Worm (Caenorhabditis elegans) whole organism, early embryonic: Measurements from ENCODE around the gene nspd-4.

Experiments used
- B0310.2 ChIP-seq: sonication (generic microtip); optimal IDR thresholded peaks from 2 replicates; lab custom pipeline; 2016; ENCODE audit warnings: mild to moderate bottlenecking, missing genetic modification characterization, missing compliant biosample characterization
- aly-1 ChIP-seq: sonication (generic microtip); optimal IDR thresholded peaks from 2 replicates; lab custom pipeline; 2016; ENCODE audit warnings: missing genetic modification characterization, missing compliant biosample characterization
- ama-1 ChIP-seq: fragments of 150-350 bp; optimal IDR thresholded peaks from 2 replicates; lab custom pipeline; 2014
- ceh-13 ChIP-seq: fragments of 200-800 bp; sonication (Bioruptor generic); optimal IDR thresholded peaks from 2 replicates; lab custom pipeline; 2018; ENCODE audit warnings: mild to moderate bottlenecking, missing genetic modification characterization, missing compliant biosample characterization
- ceh-36 ChIP-seq: sonication (generic microtip); optimal IDR thresholded peaks from 2 replicates; lab custom pipeline; 2016; ENCODE audit warnings: missing genetic modification characterization, inconsistent platforms, missing compliant biosample characterization
- flt-1 ChIP-seq: fragments of 200-800 bp; sonication (Bioruptor generic); IDR thresholded peaks from 2 replicates; pipeline ENCODE4 v1.3.6; 2022; ENCODE audit warnings: missing genetic modification characterization, missing compliant biosample characterization
- hmbx-1 ChIP-seq: sonication (generic microtip); optimal IDR thresholded peaks from 2 replicates; lab custom pipeline; 2016; ENCODE audit warnings: mild to moderate bottlenecking, missing genetic modification characterization, missing compliant biosample characterization
- hmg-4 ChIP-seq: fragments of 200-800 bp; sonication (Bioruptor generic); optimal IDR thresholded peaks from 2 replicates; lab custom pipeline; 2018; ENCODE audit warnings: mild to moderate bottlenecking, missing genetic modification characterization, missing compliant biosample characterization
- hnd-1 ChIP-seq: sonication (generic microtip); optimal IDR thresholded peaks from 2 replicates; lab custom pipeline; 2016; ENCODE audit warnings: missing genetic modification characterization, missing compliant biosample characterization
- pes-1 ChIP-seq: fragments of 200-800 bp; sonication (Bioruptor generic); IDR thresholded peaks from 2 replicates; pipeline ENCODE4 v1.3.6; 2022; ENCODE audit warnings: missing genetic modification reagents, missing genetic modification characterization, missing compliant biosample characterization
- scrt-1 ChIP-seq: fragments of 200-800 bp; sonication (Bioruptor generic); IDR thresholded peaks from 2 replicates; pipeline ENCODE4 v1.3.6; 2022; ENCODE audit warnings: missing genetic modification characterization, missing compliant biosample characterization
- sea-1 ChIP-seq: fragments of 200-800 bp; sonication (Bioruptor generic); conservative IDR thresholded peaks from 2 replicates; pipeline ENCODE4 v1.3.6; 2022; ENCODE audit warnings: missing genetic modification characterization, missing compliant biosample characterization
- tbx-11 ChIP-seq: fragments of 200-800 bp; sonication (Bioruptor generic); IDR thresholded peaks from 2 replicates; pipeline ENCODE4 v1.3.6; 2022; ENCODE audit warnings: missing genetic modification characterization, missing compliant biosample characterization
- tbx-37 ChIP-seq: fragments of 200-800 bp; sonication (Bioruptor generic); conservative IDR thresholded peaks from 2 replicates; pipeline ENCODE4 v1.3.6; 2022; ENCODE audit warnings: missing genetic modification reagents, missing genetic modification characterization, missing compliant biosample characterization
- tra-4 ChIP-seq: sonication (generic microtip); optimal IDR thresholded peaks from 2 replicates; lab custom pipeline; 2017; ENCODE audit warnings: missing genetic modification characterization, missing compliant biosample characterization

The nspd-4 gene

ce11 chrII:4866819-4867218 lies 24.4 kb downstream of the nspd-4 start:
- TF ChIP-seq pes-1 (GFP tag; lab: Robert Waterston, UW) = 0 out of 2 replicates have a peak, but pooled peaks have one; percentile 15
- 0 out of 2 replicates have a peak, but pooled peaks have one; percentile 58 for TF ChIP-seq scrt-1 (GFP tag; lab: Robert Waterston, UW)

- no peak for TF ChIP-seq scrt-1 (GFP tag; lab: Robert Waterston, UW)
- no peak for TF ChIP-seq tbx-11 (GFP tag; lab: Robert Waterston, UW)
- TF ChIP-seq B0310.2 (tag; lab: Kevin White, UChicago) = no peak
- TF ChIP-seq pes-1 (GFP tag; lab: Robert Waterston, UW) = no peak
- TF ChIP-seq hmbx-1 (tag; lab: Kevin White, UChicago) = no peak
- no peak for TF ChIP-seq ceh-13 (GFP tag; lab: Kevin White, UChicago)
- TF ChIP-seq tra-4 (tag; lab: Kevin White, UChicago) = no peak
- no peak for TF ChIP-seq sea-1
These were observed 25.1 kb downstream of the nspd-4 start, which contains the start of gene col-17 for ce11 chrII:4867476-4867875. Gene col-17 (minus strand): TSS chrII:4867576.

ce11 chrII:4869793-4870343 lies 27.5 kb downstream of the nspd-4 start:
- TF ChIP-seq tbx-11 (GFP tag; lab: Robert Waterston, UW) (0 out of 2 replicates have a peak, but pooled peaks have one; percentile 39), ceh-13 (GFP tag; lab: Kevin White, UChicago) (no peak), ama-1 (lab: Kevin White, UChicago) (no peak)

ce11 chrII:4870691-4871090 lies 28.3 kb downstream of the nspd-4 start, which contains the start of gene col-20:
Gene col-20 (minus strand): TSS chrII:4870791.
- TF ChIP-seq B0310.2 (tag; lab: Kevin White, UChicago) = no peak
- TF ChIP-seq aly-1 = no peak
- TF ChIP-seq hmg-4 (GFP tag; lab: Kevin White, UChicago) = no peak
- no peak for TF ChIP-seq flt-1
- TF ChIP-seq ceh-36 = no peak
- no peak for TF ChIP-seq tbx-11 (GFP tag; lab: Robert Waterston, UW)
- no peak for TF ChIP-seq tra-4 (tag; lab: Kevin White, UChicago)

ce11 chrII:4871834-4872233 lies 29.4 kb downstream of the nspd-4 start:
- TF ChIP-seq tbx-37 (GFP tag; lab: Robert Waterston, UW) (no peak), scrt-1 (GFP tag; lab: Robert Waterston, UW) (no peak)

ce11 chrII:4872359-4872758 lies 30.0 kb downstream of the nspd-4 start:
- TF ChIP-seq sea-1 = 0 out of 2 replicates have a peak, but pooled peaks have one; percentile 24

ce11 chrII:4873029-4873428 lies 30.6 kb downstream of the nspd-4 start, which contains the start of gene col-73:
Gene col-73 (minus strand): TSS chrII:4873129.
- TF ChIP-seq hmg-4 (GFP tag; lab: Kevin White, UChicago) (no peak), pes-1 (GFP tag; lab: Robert Waterston, UW) (no peak)

ce11 chrII:4874335-4874861 lies 32.0 kb downstream of the nspd-4 start, which contains the start of gene F11G11.15:
Gene F11G11.15 (plus strand): TSS chrII:4874845.
- no peak for TF ChIP-seq aly-1
- no peak for TF ChIP-seq tbx-37 (GFP tag; lab: Robert Waterston, UW)
- TF ChIP-seq tra-4 (tag; lab: Kevin White, UChicago) = no peak
- no peak for TF ChIP-seq ceh-13 (GFP tag; lab: Kevin White, UChicago)
- no peak for TF ChIP-seq flt-1
- no peak for TF ChIP-seq B0310.2 (tag; lab: Kevin White, UChicago)
- no peak for TF ChIP-seq ceh-36

- TF ChIP-seq tra-4 (tag; lab: Kevin White, UChicago) = no peak
These were observed 33.7 kb downstream of the nspd-4 start, which contains the start of gene F11G11.13 for ce11 chrII:4876091-4876490. Gene F11G11.13 (minus strand): TSS chrII:4876179.

ce11 chrII:4879629-4880028 lies 37.2 kb downstream of the nspd-4 start, which contains the start of gene gst-6:
Gene gst-6 (plus strand): TSS chrII:4879891.
- TF ChIP-seq sea-1 (no peak), ama-1 (lab: Kevin White, UChicago) (no peak), hnd-1 (no peak), tbx-11 (GFP tag; lab: Robert Waterston, UW) (no peak), scrt-1 (GFP tag; lab: Robert Waterston, UW) (no peak), aly-1 (no peak), pes-1 (GFP tag; lab: Robert Waterston, UW) (no peak)
